Fruit fly (Drosophila melanogaster): ENCODE data around the gene TfIIB.
A peak's percentile ranks its signal among the peaks of the same experiment; 100 is the strongest.

TfIIB gene

dm6 chr2L:10425599-10425998 lies 5.5 kb upstream of the TfIIB start:
- TF ChIP-seq CG9705 (GFP tag; optimal IDR thresholded peaks at IDR 0.05): no peak
- no peak for TF ChIP-seq foxo (GFP tag; optimal IDR thresholded peaks at IDR 0.05)
- no peak for TF ChIP-seq Abd-B (GFP tag; optimal IDR thresholded peaks at IDR 0.05)
- no peak for TF ChIP-seq N (GFP tag; optimal IDR thresholded peaks at IDR 0.05)
- TF ChIP-seq Hr83 (GFP tag; optimal IDR thresholded peaks at IDR 0.05; ENCODE audit: poor library complexity, severe bottlenecking): no peak
- no peak for TF ChIP-seq dl (GFP tag; optimal IDR thresholded peaks at IDR 0.05; ENCODE audit: insufficient read depth in 1 of 2, partially characterized antibody in 2 of 2)
- TF ChIP-seq Dfd (GFP tag; optimal IDR thresholded peaks at IDR 0.05): no peak
- no peak for TF ChIP-seq jim (GFP tag; optimal IDR thresholded peaks at IDR 0.05)
- no peak for TF ChIP-seq Myc (optimal IDR thresholded peaks at IDR 0.05)
- no peak for TF ChIP-seq CrebA (GFP tag; optimal IDR thresholded peaks at IDR 0.05; ENCODE audit: borderline replicate concordance)
- TF ChIP-seq ey (GFP tag; optimal IDR thresholded peaks at IDR 0.05): no peak
- no peak for TF ChIP-seq Hr78 (GFP tag; optimal IDR thresholded peaks at IDR 0.05)
- no peak for TF ChIP-seq br (GFP tag; optimal IDR thresholded peaks at IDR 0.05)
- TF ChIP-seq Jra (GFP tag; optimal IDR thresholded peaks at IDR 0.05): no peak
- TF ChIP-seq brk (GFP tag; optimal IDR thresholded peaks at IDR 0.05): no peak
- TF ChIP-seq Rel (GFP tag; optimal IDR thresholded peaks at IDR 0.05): no peak
- TF ChIP-seq Rel (tag; optimal IDR thresholded peaks at IDR 0.05): no peak

dm6 chr2L:10426534-10427048 lies 4.5 kb upstream of the TfIIB start, which contains the start of the genes SmB and KdelR:
Gene SmB, minus strand, starts transcription at chr2L:10426627.
Gene KdelR, plus strand, starts transcription at chr2L:10426887.
- TF ChIP-seq N (GFP tag; optimal IDR thresholded peaks at IDR 0.05) (no peak), CG9705 (GFP tag; optimal IDR thresholded peaks at IDR 0.05) (no peak), brk (GFP tag; optimal IDR thresholded peaks at IDR 0.05) (peak; percentile 42), sage (GFP tag; optimal IDR thresholded peaks at IDR 0.05) (no peak), psq (GFP tag; optimal IDR thresholded peaks at IDR 0.05) (peak; percentile 44), Jra (GFP tag; optimal IDR thresholded peaks at IDR 0.05) (peak; percentile 79), Hr83 (GFP tag; optimal IDR thresholded peaks at IDR 0.05; ENCODE audit: poor library complexity, severe bottlenecking) (peak; percentile 23), OdsH (GFP tag; optimal IDR thresholded peaks at IDR 0.05) (peak; percentile 44), sv (GFP tag; optimal IDR thresholded peaks at IDR 0.05) (peak; percentile 10), Sp1 (GFP tag; optimal IDR thresholded peaks at IDR 0.05) (peak; percentile 3), dl (GFP tag; optimal IDR thresholded peaks at IDR 0.05; ENCODE audit: insufficient read depth in 1 of 2, partially characterized antibody in 2 of 2) (no peak), Dfd (GFP tag; optimal IDR thresholded peaks at IDR 0.05) (no peak), woc (GFP tag; optimal IDR thresholded peaks at IDR 0.05) (peak; percentile 10), dsf (GFP tag; optimal IDR thresholded peaks at IDR 0.05; ENCODE audit: borderline replicate concordance) (peak; percentile 5), Vsx2 (GFP tag; optimal IDR thresholded peaks at IDR 0.05; ENCODE audit: partially characterized antibody) (no peak), Dif (GFP tag; optimal IDR thresholded peaks at IDR 0.05; ENCODE audit: partially characterized antibody) (no peak), ey (GFP tag; optimal IDR thresholded peaks at IDR 0.05) (peak; percentile 34)

- TF ChIP-seq ey (GFP tag; optimal IDR thresholded peaks at IDR 0.05) (peak; percentile 28), tai (GFP tag; optimal IDR thresholded peaks at IDR 0.05) (no peak), OdsH (GFP tag; optimal IDR thresholded peaks at IDR 0.05) (peak; percentile 44), Dif (GFP tag; optimal IDR thresholded peaks at IDR 0.05; ENCODE audit: partially characterized antibody) (no peak), woc (GFP tag; optimal IDR thresholded peaks at IDR 0.05) (peak; percentile 41), sage (GFP tag; optimal IDR thresholded peaks at IDR 0.05) (no peak), pan (optimal IDR thresholded peaks at IDR 0.05) (no peak), Myc (optimal IDR thresholded peaks at IDR 0.05) (no peak), GATAd (GFP tag; optimal IDR thresholded peaks at IDR 0.05) (no peak), rgr (GFP tag; optimal IDR thresholded peaks at IDR 0.05) (peak; percentile 40), foxo (GFP tag; optimal IDR thresholded peaks at IDR 0.05) (peak in 1 of 2 experiments; percentile 56), psq (GFP tag; optimal IDR thresholded peaks at IDR 0.05) (peak; percentile 72), CG9705 (GFP tag; optimal IDR thresholded peaks at IDR 0.05) (no peak), h (GFP tag; optimal IDR thresholded peaks at IDR 0.05) (no peak), dsf (GFP tag; optimal IDR thresholded peaks at IDR 0.05; ENCODE audit: borderline replicate concordance) (no peak), dl (GFP tag; optimal IDR thresholded peaks at IDR 0.05; ENCODE audit: insufficient read depth in 1 of 2, partially characterized antibody in 2 of 2) (no peak), jim (GFP tag; optimal IDR thresholded peaks at IDR 0.05) (no peak), Mio (GFP tag; optimal IDR thresholded peaks at IDR 0.05) (no peak), usp (GFP tag; optimal IDR thresholded peaks at IDR 0.05) (no peak), Sp1 (GFP tag; optimal IDR thresholded peaks at IDR 0.05) (peak; percentile 43), Hr83 (GFP tag; optimal IDR thresholded peaks at IDR 0.05; ENCODE audit: poor library complexity, severe bottlenecking) (no peak), fru (GFP tag; optimal IDR thresholded peaks at IDR 0.05) (no peak), Hnf4 (GFP tag; optimal IDR thresholded peaks at IDR 0.05) (peak; percentile 43), Dfd (GFP tag; optimal IDR thresholded peaks at IDR 0.05) (no peak), Jra (GFP tag; optimal IDR thresholded peaks at IDR 0.05) (no peak), Abd-B (GFP tag; optimal IDR thresholded peaks at IDR 0.05) (no peak), dmrt93B (GFP tag; optimal IDR thresholded peaks at IDR 0.05) (no peak), Vsx2 (GFP tag; optimal IDR thresholded peaks at IDR 0.05; ENCODE audit: partially characterized antibody) (no peak), lola (GFP tag; optimal IDR thresholded peaks at IDR 0.05) (no peak), CG32264 (GFP tag; optimal IDR thresholded peaks at IDR 0.05) (no peak), N (GFP tag; optimal IDR thresholded peaks at IDR 0.05) (no peak), brk (GFP tag; optimal IDR thresholded peaks at IDR 0.05) (no peak), Hr78 (GFP tag; optimal IDR thresholded peaks at IDR 0.05) (no peak), sv (GFP tag; optimal IDR thresholded peaks at IDR 0.05) (no peak), CrebA (GFP tag; optimal IDR thresholded peaks at IDR 0.05; ENCODE audit: borderline replicate concordance) (no peak), br (GFP tag; optimal IDR thresholded peaks at IDR 0.05) (no peak), HLH106 (tag; optimal IDR thresholded peaks at IDR 0.05) (peak; percentile 51), Rel (GFP tag; optimal IDR thresholded peaks at IDR 0.05) (no peak), Rel (tag; optimal IDR thresholded peaks at IDR 0.05) (peak; percentile 82)
These were observed 2.6 kb upstream of the TfIIB start, which contains the start of gene CG5188 for dm6 chr2L:10428528-10428927. Gene CG5188, plus strand, starts transcription at chr2L:10428829.

All from whole organism, wandering third instar larva.